Worm (Caenorhabditis elegans) whole organism, L2 larva: ENCODE results near the gene lev-9.
A peak's percentile ranks its signal among the peaks of the same experiment; 100 is the strongest.

ENCODE experiments used
- C34F6.9 ChIP-seq: fragments of 150-350 bp; optimal IDR thresholded peaks from 2 replicates; lab custom pipeline; 2014; ENCODE audit warnings: missing biosample characterization, missing genetic modification characterization
- F13H6.1 ChIP-seq: sonication (generic microtip); optimal IDR thresholded peaks from 2 replicates; lab custom pipeline; 2016; ENCODE audit warnings: missing genetic modification characterization, missing compliant biosample characterization
- R02D3.7 ChIP-seq: fragments of 150-350 bp; optimal IDR thresholded peaks from 2 replicates; lab custom pipeline; 2014; ENCODE audit warnings: missing biosample characterization, missing genetic modification characterization
- Y55F3AM.14 ChIP-seq: fragments of 200-800 bp; sonication (Bioruptor generic); optimal IDR thresholded peaks from 2 replicates; lab custom pipeline; 2018; ENCODE audit warnings: mild to moderate bottlenecking, missing genetic modification characterization, missing compliant biosample characterization
- aly-2 ChIP-seq: fragments of 150-350 bp; optimal IDR thresholded peaks from 2 replicates; lab custom pipeline; 2014; ENCODE audit warnings: missing biosample characterization, missing genetic modification characterization
- ama-1 ChIP-seq: fragments of 150-350 bp; optimal IDR thresholded peaks from 2 replicates; lab custom pipeline; 2018; ENCODE audit warnings: inconsistent platforms
- blmp-1 ChIP-seq: sonication (generic microtip); optimal IDR thresholded peaks from 2 replicates; lab custom pipeline; 2017; ENCODE audit warnings: missing genetic modification characterization, mild to moderate bottlenecking, missing compliant biosample characterization, antibody characterized with exemption, moderate library complexity; ENCODE audit not compliant: insufficient read depth
- ceh-16 ChIP-seq: fragments of 150-350 bp; optimal IDR thresholded peaks from 2 replicates; lab custom pipeline; 2014; ENCODE audit warnings: missing biosample characterization, missing genetic modification characterization
- ceh-82 ChIP-seq: fragments of 150-350 bp; optimal IDR thresholded peaks from 2 replicates; lab custom pipeline; 2014; ENCODE audit warnings: missing biosample characterization, missing genetic modification characterization
- crh-2 ChIP-seq: sonication (generic microtip); optimal IDR thresholded peaks from 2 replicates; lab custom pipeline; 2017; ENCODE audit warnings: missing biosample characterization, missing genetic modification characterization
- dmd-4 ChIP-seq: sonication (generic microtip); optimal IDR thresholded peaks from 2 replicates; lab custom pipeline; 2017; ENCODE audit warnings: missing biosample characterization, missing genetic modification characterization
- egl-27 ChIP-seq: sonication (generic microtip); optimal IDR thresholded peaks from 3 replicates; lab custom pipeline; 2017; ENCODE audit warnings: missing biosample characterization, missing genetic modification reagents, missing genetic modification characterization
- fos-1 ChIP-seq: fragments of 150-350 bp; optimal IDR thresholded peaks from 2 replicates; lab custom pipeline; 2014; ENCODE audit warnings: missing biosample characterization, missing genetic modification characterization
- gmeb-1 ChIP-seq: fragments of 150-350 bp; optimal IDR thresholded peaks from 2 replicates; lab custom pipeline; 2014; ENCODE audit warnings: missing biosample characterization, missing genetic modification characterization
- lin-11 ChIP-seq: fragments of 150-350 bp; sonication (generic microtip); optimal IDR thresholded peaks from 2 replicates; lab custom pipeline; 2014; ENCODE audit warnings: missing biosample characterization, missing genetic modification characterization, inconsistent platforms, mixed read lengths
- lin-13 ChIP-seq: fragments of 150-350 bp; optimal IDR thresholded peaks from 2 replicates; lab custom pipeline; 2014; ENCODE audit warnings: missing biosample characterization, missing genetic modification reagents, missing genetic modification characterization
- lsy-2 ChIP-seq, 2 experiments: fragments of 150-350 bp in 1 of 2; sonication (generic microtip) in 1 of 2; optimal IDR thresholded peaks; 2 replicates each; lab custom pipeline; 2014 to 2017; ENCODE audit warnings: missing biosample characterization in 2 of 2, missing genetic modification characterization in 2 of 2
- mab-5 ChIP-seq: fragments of 150-350 bp; optimal IDR thresholded peaks from 2 replicates; lab custom pipeline; 2014; ENCODE audit warnings: missing biosample characterization, missing genetic modification characterization
- mdl-1 ChIP-seq, 2 experiments: fragments of 150-350 bp in 1 of 2; sonication (generic microtip) in 1 of 2; optimal IDR thresholded peaks; 2 replicates each; lab custom pipeline; 2017; ENCODE audit warnings: missing biosample characterization in 2 of 2, missing genetic modification characterization in 2 of 2
- nhr-10 ChIP-seq: sonication (generic microtip); optimal IDR thresholded peaks from 2 replicates; lab custom pipeline; 2017; ENCODE audit warnings: missing biosample characterization, missing genetic modification characterization
- nhr-12 ChIP-seq: fragments of 150-350 bp; optimal IDR thresholded peaks from 2 replicates; lab custom pipeline; 2014; ENCODE audit warnings: missing biosample characterization, missing genetic modification characterization
- nhr-129 ChIP-seq: fragments of 150-350 bp; optimal IDR thresholded peaks from 2 replicates; lab custom pipeline; 2014; ENCODE audit warnings: missing biosample characterization, missing genetic modification characterization
- nhr-21 ChIP-seq: fragments of 150-350 bp; optimal IDR thresholded peaks from 2 replicates; lab custom pipeline; 2014; ENCODE audit warnings: missing biosample characterization, missing genetic modification characterization
- nhr-25 ChIP-seq: fragments of 150-350 bp; sonication (generic microtip); optimal IDR thresholded peaks from 3 replicates; lab custom pipeline; 2014; ENCODE audit warnings: missing biosample characterization, missing genetic modification characterization
- nhr-6 ChIP-seq: fragments of 150-350 bp; optimal IDR thresholded peaks from 2 replicates; lab custom pipeline; 2014; ENCODE audit warnings: missing biosample characterization, missing genetic modification characterization
- nhr-77 ChIP-seq: fragments of 150-350 bp; optimal IDR thresholded peaks from 2 replicates; lab custom pipeline; 2014; ENCODE audit warnings: missing biosample characterization, missing genetic modification characterization
- peb-1 ChIP-seq: fragments of 150-350 bp; optimal IDR thresholded peaks from 2 replicates; lab custom pipeline; 2014; ENCODE audit warnings: missing biosample characterization, missing genetic modification characterization
- sem-4 ChIP-seq: fragments of 150-350 bp; optimal IDR thresholded peaks from 2 replicates; lab custom pipeline; 2014; ENCODE audit warnings: missing biosample characterization, missing genetic modification reagents, missing genetic modification characterization
- skn-1 ChIP-seq: sonication (generic microtip); optimal IDR thresholded peaks from 2 replicates; lab custom pipeline; 2017; ENCODE audit warnings: missing biosample characterization, missing genetic modification characterization
- sma-3 ChIP-seq: sonication (generic microtip); optimal IDR thresholded peaks from 2 replicates; lab custom pipeline; 2016; ENCODE audit warnings: missing genetic modification reagents, missing genetic modification characterization, missing compliant biosample characterization
- sma-9 ChIP-seq, 2 experiments: fragments of 150-350 bp in 1 of 2; sonication (generic microtip) in 1 of 2; optimal IDR thresholded peaks; 2 replicates each; lab custom pipeline; 2014 to 2016; ENCODE audit warnings: missing genetic modification characterization in 2 of 2, mild to moderate bottlenecking in 1 of 2, missing biosample characterization in 1 of 2, missing compliant biosample characterization in 1 of 2, missing genetic modification reagents in 1 of 2, moderate library complexity in 1 of 2
- snpc-4 ChIP-seq: fragments of 150-350 bp; optimal IDR thresholded peaks from 2 replicates; lab custom pipeline; 2014; ENCODE audit warnings: missing biosample characterization, missing genetic modification characterization
- unc-39 ChIP-seq: fragments of 150-350 bp; optimal IDR thresholded peaks from 2 replicates; lab custom pipeline; 2014; ENCODE audit warnings: missing biosample characterization, missing genetic modification characterization
- unc-55 ChIP-seq: fragments of 150-350 bp; sonication (generic microtip); optimal IDR thresholded peaks from 3 replicates; lab custom pipeline; 2014; ENCODE audit warnings: missing biosample characterization, missing genetic modification reagents, missing genetic modification characterization
- unc-62 ChIP-seq: fragments of 150-350 bp; optimal IDR thresholded peaks from 2 replicates; lab custom pipeline; 2014; ENCODE audit warnings: missing biosample characterization, missing genetic modification reagents, missing genetic modification characterization
- ztf-1 ChIP-seq: fragments of 200-800 bp; sonication (Bioruptor generic); conservative IDR thresholded peaks from 2 replicates; pipeline ENCODE4 v1.3.6; 2022; ENCODE audit warnings: missing genetic modification characterization, missing compliant biosample characterization
- ztf-4 ChIP-seq: fragments of 150-350 bp; optimal IDR thresholded peaks from 2 replicates; lab custom pipeline; 2014; ENCODE audit warnings: missing biosample characterization, missing genetic modification characterization

The lev-9 gene

ce11 chrX:6259081-6259480, 32.5 kb downstream of the lev-9 start:
- TF ChIP-seq blmp-1 (tag; lab: Kevin White, UChicago), result no peak
- TF ChIP-seq sma-9 (GFP tag; optimal IDR thresholded peaks at IDR 0.05; lab: Kevin White, UChicago), result peak; percentile 18
- no peak for TF ChIP-seq sma-9 (tag; optimal IDR thresholded peaks at IDR 0.05; lab: Kevin White, UChicago)
- peak; percentile 10 for TF ChIP-seq nhr-129 (tag; lab: Kevin White, UChicago)
- no peak for TF ChIP-seq aly-2 (tag; lab: Kevin White, UChicago)
- peak in 1 of 2 experiments; percentile 26 for TF ChIP-seq lsy-2 (tag; optimal IDR thresholded peaks at IDR 0.05; lab: Kevin White, UChicago)

ce11 chrX:6258409-6258808, 33.1 kb downstream of the lev-9 start:
- TF ChIP-seq mdl-1 (tag; optimal IDR thresholded peaks at IDR 0.05; lab: Kevin White, UChicago) (no peak), nhr-129 (tag; lab: Kevin White, UChicago) (peak; percentile 10), blmp-1 (tag; lab: Kevin White, UChicago) (no peak), nhr-25 (tag; lab: Kevin White, UChicago) (peak; percentile 57)

ce11 chrX:6256969-6257368, 34.6 kb downstream of the lev-9 start:
- peak; percentile 33 for TF ChIP-seq sma-9 (GFP tag; optimal IDR thresholded peaks at IDR 0.05; lab: Kevin White, UChicago)
- TF ChIP-seq sma-9 (tag; optimal IDR thresholded peaks at IDR 0.05; lab: Kevin White, UChicago), result no peak
- TF ChIP-seq nhr-6 (tag; lab: Kevin White, UChicago), result no peak
- no peak for TF ChIP-seq nhr-77 (tag; lab: Kevin White, UChicago)
- no peak for TF ChIP-seq unc-62 (GFP tag; lab: Kevin White, UChicago)
- TF ChIP-seq, all 48 proteins: peak for 1

- no peak for TF ChIP-seq blmp-1 (tag; lab: Kevin White, UChicago)
- TF ChIP-seq sma-9 (GFP tag; optimal IDR thresholded peaks at IDR 0.05; lab: Kevin White, UChicago), result peak; percentile 80
- TF ChIP-seq sma-9 (tag; optimal IDR thresholded peaks at IDR 0.05; lab: Kevin White, UChicago), result no peak
- TF ChIP-seq unc-62 (GFP tag; lab: Kevin White, UChicago), result no peak
- peak; percentile 32 for TF ChIP-seq F13H6.1
- TF ChIP-seq nhr-129 (tag; lab: Kevin White, UChicago), result peak; percentile 57
- no peak for TF ChIP-seq C34F6.9
- no peak for TF ChIP-seq nhr-25 (tag; lab: Kevin White, UChicago)
- peak; percentile 28 for TF ChIP-seq sma-3 (GFP tag; lab: Kevin White, UChicago)
- TF ChIP-seq egl-27 (tag; lab: Kevin White, UChicago), result no peak
- TF ChIP-seq crh-2 (tag; lab: Kevin White, UChicago), result peak; percentile 25
Measured at ce11 chrX:6256430-6256829, 35.1 kb downstream of the lev-9 start.

- peak; percentile 26 for TF ChIP-seq nhr-6 (tag; lab: Kevin White, UChicago)
- no peak for TF ChIP-seq peb-1 (tag; lab: Kevin White, UChicago)
- peak; percentile 48 for TF ChIP-seq lin-11 (tag; lab: Kevin White, UChicago)
- TF ChIP-seq unc-55, result no peak
- TF ChIP-seq sem-4 (tag; lab: Kevin White, UChicago), result peak; percentile 60
- TF ChIP-seq nhr-129 (tag; lab: Kevin White, UChicago), result peak; percentile 97
- peak; percentile 4 for TF ChIP-seq skn-1 (tag; lab: Kevin White, UChicago)
- TF ChIP-seq aly-2 (tag; lab: Kevin White, UChicago), result no peak
- TF ChIP-seq R02D3.7 (tag; lab: Kevin White, UChicago), result no peak
- no peak for TF ChIP-seq nhr-12
- peak; percentile 34 for TF ChIP-seq nhr-10 (tag; lab: Kevin White, UChicago)
- no peak for TF ChIP-seq dmd-4 (tag; lab: Kevin White, UChicago)
- TF ChIP-seq ztf-1 (GFP tag; lab: Robert Waterston, UW), result no peak
- peak; percentile 52 for TF ChIP-seq C34F6.9
- TF ChIP-seq ceh-16 (tag; lab: Kevin White, UChicago), result no peak
- peak; percentile 58 for TF ChIP-seq ama-1
- TF ChIP-seq ztf-4 (tag; lab: Kevin White, UChicago), result peak; percentile 91
- TF ChIP-seq fos-1 (tag; lab: Kevin White, UChicago), result peak; percentile 68
- TF ChIP-seq sma-3 (GFP tag; lab: Kevin White, UChicago), result peak; percentile 85
- TF ChIP-seq lsy-2 (tag; optimal IDR thresholded peaks at IDR 0.05; lab: Kevin White, UChicago), result peak in 1 of 2 experiments; percentile 76
- peak; percentile 67 to 91 for TF ChIP-seq mdl-1 (tag; optimal IDR thresholded peaks at IDR 0.05; lab: Kevin White, UChicago)
- TF ChIP-seq lin-13, result peak; percentile 56
- no peak for TF ChIP-seq snpc-4 (tag; lab: Kevin White, UChicago)
- peak; percentile 34 for TF ChIP-seq mab-5
- no peak for TF ChIP-seq ceh-82 (tag; lab: Kevin White, UChicago)
- TF ChIP-seq unc-39 (tag; lab: Kevin White, UChicago), result no peak
- peak; percentile 85 for TF ChIP-seq nhr-21
- TF ChIP-seq nhr-25 (tag; lab: Kevin White, UChicago), result peak; percentile 89
- peak; percentile 97 for TF ChIP-seq sma-9 (GFP tag; optimal IDR thresholded peaks at IDR 0.05; lab: Kevin White, UChicago)
- no peak for TF ChIP-seq sma-9 (tag; optimal IDR thresholded peaks at IDR 0.05; lab: Kevin White, UChicago)
- TF ChIP-seq F13H6.1, result peak; percentile 91
- peak; percentile 56 for TF ChIP-seq gmeb-1
- TF ChIP-seq crh-2 (tag; lab: Kevin White, UChicago), result peak; percentile 94
- peak; percentile 81 for TF ChIP-seq blmp-1 (tag; lab: Kevin White, UChicago)
- peak; percentile 78 for TF ChIP-seq Y55F3AM.14 (GFP tag; lab: Kevin White, UChicago)
Measured at ce11 chrX:6255561-6255960, 36.0 kb downstream of the lev-9 start.
